Fruit fly (Drosophila melanogaster) whole organism, adult: ENCODE measurements around the gene Gycalpha99B.

ENCODE experiments used
- CG11617 ChIP-seq: fragments of 200-800 bp; sonication (Bioruptor generic); optimal IDR thresholded peaks from 2 replicates; lab custom pipeline; 2017; ENCODE audit warnings: mild to moderate bottlenecking, missing biosample characterization, missing genetic modification reagents, missing genetic modification characterization
- CG14711 ChIP-seq: fragments of 200-800 bp; sonication (Bioruptor generic); optimal IDR thresholded peaks from 2 replicates; lab custom pipeline; 2018; ENCODE audit warnings: missing biosample characterization, mild to moderate bottlenecking, missing genetic modification characterization, moderate library complexity
- CG7045 ChIP-seq: fragments of 200-800 bp; sonication (Bioruptor generic); optimal IDR thresholded peaks from 2 replicates; lab custom pipeline; 2017; ENCODE audit warnings: missing biosample characterization, mild to moderate bottlenecking, missing genetic modification characterization
- Clk ChIP-seq: fragments of 200-800 bp; sonication (Bioruptor generic); optimal IDR thresholded peaks from 2 replicates; lab custom pipeline; 2017; ENCODE audit warnings: missing biosample characterization, missing genetic modification characterization
- Crg-1 ChIP-seq: fragments of 200-800 bp; sonication (Bioruptor generic); optimal IDR thresholded peaks from 2 replicates; lab custom pipeline; 2016; ENCODE audit warnings: missing biosample characterization, missing genetic modification characterization
- Hr96 ChIP-seq: fragments of 200-800 bp; sonication (Bioruptor generic); optimal IDR thresholded peaks from 2 replicates; lab custom pipeline; 2016; ENCODE audit warnings: missing biosample characterization, missing genetic modification characterization
- cic ChIP-seq: fragments of 200-800 bp; sonication (Bioruptor generic); optimal IDR thresholded peaks from 2 replicates; lab custom pipeline; 2017; ENCODE audit warnings: missing biosample characterization, mild to moderate bottlenecking, missing genetic modification characterization, moderate library complexity
- cnc ChIP-seq, 2 experiments: fragments of >200 bp; optimal IDR thresholded peaks; 2 replicates each; lab custom pipeline; 2017
- kay ChIP-seq: fragments of 200-800 bp; sonication (Bioruptor generic); peaks from one replicate; lab custom pipeline; 2016; ENCODE audit warnings: missing biosample characterization, missing genetic modification characterization, borderline replicate concordance
- ovo ChIP-seq: fragments of 200-800 bp; sonication (Bioruptor generic); optimal IDR thresholded peaks from 2 replicates; lab custom pipeline; 2016; ENCODE audit warnings: missing biosample characterization, missing genetic modification characterization
- tj ChIP-seq: fragments of 200-800 bp; sonication (Bioruptor generic); optimal IDR thresholded peaks from 3 replicates; lab custom pipeline; 2017; ENCODE audit warnings: missing biosample characterization, mild to moderate bottlenecking, missing genetic modification characterization, moderate library complexity

- TF ChIP-seq cic (GFP tag; lab: Kevin White, UChicago) (no peak), Clk (GFP tag; lab: Kevin White, UChicago) (no peak), kay (GFP tag; lab: Kevin White, UChicago) (no peak), tj (GFP tag; lab: Kevin White, UChicago) (no peak), ovo (no peak), cnc (optimal IDR thresholded peaks at IDR 0.05; lab: Kevin White, UChicago) (no peak), CG14711 (tag; lab: Kevin White, UChicago) (no peak), CG7045 (no peak), Hr96 (GFP tag; lab: Kevin White, UChicago) (no peak), Crg-1 (GFP tag; lab: Kevin White, UChicago) (no peak), CG11617 (no peak)
Observed at dm6 chr3R:29664183-29664829, 18.0 kb upstream of the Gycalpha99B start, which contains the start of gene ppk21.
